Worm (Caenorhabditis elegans): ENCODE data around the gene dim-1.

- TF ChIP-seq lin-54 (GFP tag; optimal IDR thresholded peaks at IDR 0.05) (no peak), xnd-1 (tag; optimal IDR thresholded peaks at IDR 0.05) (no peak), hmg-1.2 (GFP tag; IDR thresholded peaks at IDR 0.05) (no peak), dpff-1 (tag; optimal IDR thresholded peaks at IDR 0.05) (no peak), chd-7 (tag; optimal IDR thresholded peaks at IDR 0.05) (no peak), snpc-4 (GFP tag; optimal IDR thresholded peaks at IDR 0.05) (no peak), snpc-4 (tag; optimal IDR thresholded peaks at IDR 0.05) (no peak), ceh-100 (GFP tag; IDR thresholded peaks at IDR 0.05) (no peak)
These were observed 2.8 kb upstream of the dim-1 start, which contains the start of gene C18A11.3 for ce11 chrX:8060823-8061222.
